Worm (Caenorhabditis elegans) whole organism, young adult: ENCODE results near the gene srxa-10.

Experiments used
- D2030.7 ChIP-seq: fragments of 200-800 bp; sonication (Bioruptor generic); IDR thresholded peaks from 2 replicates; pipeline ENCODE4 v1.3.6; 2022; ENCODE audit warnings: missing genetic modification reagents, missing genetic modification characterization, missing compliant biosample characterization
- egl-18 ChIP-seq: fragments of 200-800 bp; sonication (Bioruptor generic); IDR thresholded peaks from 2 replicates; pipeline ENCODE4 v1.3.6; 2022; ENCODE audit warnings: missing genetic modification reagents, missing genetic modification characterization, missing compliant biosample characterization
- ztf-28 ChIP-seq: fragments of 200-800 bp; sonication (Bioruptor generic); IDR thresholded peaks from 2 replicates; pipeline ENCODE4 v1.3.6; 2022; ENCODE audit warnings: missing genetic modification reagents, missing genetic modification characterization, missing compliant biosample characterization

ce11 chrIII:9780665-9781304 lies 15.6 kb downstream of the srxa-10 start, which contains the start of gene vha-1:
- TF ChIP-seq ztf-28 (GFP tag; lab: Robert Waterston, UW) (no peak), egl-18 (no peak), D2030.7 (GFP tag; lab: Robert Waterston, UW) (peak; percentile 47; the same call in 1 of the 2 replicates)
